Fruit fly (Drosophila melanogaster) whole organism, adult: ENCODE results near the gene Ssl1.

Experiments
- CG33017 ChIP-seq: fragments of 200-800 bp; sonication (Bioruptor generic); optimal IDR thresholded peaks from 2 replicates; lab custom pipeline; 2018; ENCODE audit warnings: missing biosample characterization, mild to moderate bottlenecking, missing genetic modification characterization, moderate library complexity
- tj ChIP-seq: fragments of 200-800 bp; sonication (Bioruptor generic); optimal IDR thresholded peaks from 3 replicates; lab custom pipeline; 2017; ENCODE audit warnings: missing biosample characterization, mild to moderate bottlenecking, missing genetic modification characterization, moderate library complexity

dm6 chr3L:22901612-22902011, 22.7 kb downstream of the Ssl1 start, which contains the start of gene BoYb:
- TF ChIP-seq CG33017 (tag; lab: Kevin White, UChicago) (no peak), tj (no peak)
